Fruit fly (Drosophila melanogaster) S2 (cell line): ENCODE measurements around the gene CG14014.

Source experiments
- CG8478 ChIP-seq: fragments of >200 bp; optimal IDR thresholded peaks from 2 replicates; lab custom pipeline; 2018
- CTCF ChIP-seq, 2 experiments: fragments of >200 bp; optimal IDR thresholded peaks; 2 replicates each; lab custom pipeline; 2018

- TF ChIP-seq CTCF (optimal IDR thresholded peaks at IDR 0.05; lab: Kevin White, UChicago) = no peak
- TF ChIP-seq CG8478 (lab: Kevin White, UChicago) = no peak
Measured at dm6 chr2L:5519846-5520384, 30.7 kb downstream of the CG14014 start, which contains the start of the genes CG7382 and cl.
